Worm (Caenorhabditis elegans) whole organism, L1 larva: ENCODE results near the gene eas-1.

Experiments
- C34B4.2 ChIP-seq: sonication (generic microtip); optimal IDR thresholded peaks from 2 replicates; lab custom pipeline; 2017; ENCODE audit warnings: mild to moderate bottlenecking, missing genetic modification characterization, missing compliant biosample characterization
- aha-1 ChIP-seq: fragments of 150-350 bp; optimal IDR thresholded peaks from 2 replicates; lab custom pipeline; 2014; ENCODE audit warnings: missing biosample characterization, missing genetic modification characterization
- alr-1 ChIP-seq: fragments of 200-800 bp; sonication (Bioruptor generic); optimal IDR thresholded peaks from 2 replicates; lab custom pipeline; 2018; ENCODE audit warnings: borderline replicate concordance, mild to moderate bottlenecking, missing genetic modification characterization, missing compliant biosample characterization
- ceh-82 ChIP-seq, 3 experiments: fragments of 150-350 bp in 1 of 3; sonication (generic microtip) in 2 of 3; optimal IDR thresholded peaks; 2 replicates each; lab custom pipeline; 2014 to 2017; ENCODE audit warnings: missing biosample characterization in 3 of 3, missing genetic modification characterization in 3 of 3
- ceh-88 ChIP-seq: fragments of 200-800 bp; sonication (Bioruptor generic); IDR thresholded peaks from 2 replicates; pipeline ENCODE4 v1.3.6; 2022; ENCODE audit warnings: missing genetic modification characterization, missing compliant biosample characterization
- ceh-90 ChIP-seq: sonication (generic microtip); optimal IDR thresholded peaks from 2 replicates; lab custom pipeline; 2016; ENCODE audit warnings: missing genetic modification characterization, missing compliant biosample characterization
- dpl-1 ChIP-seq, 3 experiments: fragments of 150-350 bp in 2 of 3; sonication (generic microtip) in 1 of 3; optimal IDR thresholded peaks; 2 replicates each; lab custom pipeline; 2014 to 2017; ENCODE audit warnings: missing biosample characterization in 3 of 3, missing genetic modification characterization in 3 of 3, missing genetic modification reagents in 3 of 3
- dsc-1 ChIP-seq: sonication (generic microtip); optimal IDR thresholded peaks from 2 replicates; lab custom pipeline; 2016; ENCODE audit warnings: mild to moderate bottlenecking, missing genetic modification characterization, missing compliant biosample characterization
- efl-1 ChIP-seq, 4 experiments: fragments of 150-350 bp; optimal IDR thresholded peaks in 3 of 4; peaks in 1 of 4; 1 replicate in 1 of 4; 2 replicates in 3 of 4; lab custom pipeline; 2014; ENCODE audit warnings: missing biosample characterization in 2 of 4, missing genetic modification characterization in 2 of 4, missing genetic modification reagents in 2 of 4
- efl-3 ChIP-seq: fragments of 200-800 bp; sonication (Bioruptor generic); optimal IDR thresholded peaks from 2 replicates; lab custom pipeline; 2018; ENCODE audit warnings: mild to moderate bottlenecking, missing genetic modification characterization, missing compliant biosample characterization
- egl-27 ChIP-seq, 2 experiments: fragments of 150-350 bp in 1 of 2; sonication (generic microtip); optimal IDR thresholded peaks; 3 replicates each; lab custom pipeline; 2017 to 2018; ENCODE audit warnings: missing biosample characterization in 2 of 2, missing genetic modification characterization in 2 of 2, missing genetic modification reagents in 2 of 2
- elt-3 ChIP-seq, 6 experiments: fragments of 150-350 bp in 1 of 6; sonication (generic microtip); optimal IDR thresholded peaks; 2 replicates each; lab custom pipeline; 2017 to 2018; ENCODE audit warnings: missing biosample characterization in 6 of 6, missing genetic modification characterization in 6 of 6, inconsistent platforms in 1 of 6
- hlh-17 ChIP-seq: fragments of 200-800 bp; sonication (Bioruptor generic); optimal IDR thresholded peaks from 2 replicates; lab custom pipeline; 2018; ENCODE audit warnings: missing genetic modification characterization, mild to moderate bottlenecking, missing compliant biosample characterization, moderate library complexity, borderline replicate concordance
- irx-1 ChIP-seq: sonication (generic microtip); optimal IDR thresholded peaks from 2 replicates; lab custom pipeline; 2016; ENCODE audit warnings: missing genetic modification characterization, missing compliant biosample characterization
- isw-1 ChIP-seq: fragments of 200-800 bp; sonication (Bioruptor generic); IDR thresholded peaks from 2 replicates; pipeline ENCODE4 v1.3.6; 2022; ENCODE audit warnings: missing genetic modification characterization, missing compliant biosample characterization
- jun-1 ChIP-seq: fragments of 150-350 bp; optimal IDR thresholded peaks from 2 replicates; lab custom pipeline; 2014; ENCODE audit warnings: missing biosample characterization, missing genetic modification reagents, missing genetic modification characterization
- lin-13 ChIP-seq: fragments of 150-350 bp; optimal IDR thresholded peaks from 2 replicates; lab custom pipeline; 2014; ENCODE audit warnings: missing biosample characterization, missing genetic modification reagents, missing genetic modification characterization
- lin-14 ChIP-seq: fragments of 200-800 bp; sonication (Bioruptor generic); optimal IDR thresholded peaks from 2 replicates; lab custom pipeline; 2018; ENCODE audit warnings: mild to moderate bottlenecking, missing genetic modification characterization, moderate library complexity, missing compliant biosample characterization
- lin-39 ChIP-seq: fragments of 150-350 bp; optimal IDR thresholded peaks from 2 replicates; lab custom pipeline; 2014; ENCODE audit warnings: missing biosample characterization, missing genetic modification reagents, missing genetic modification characterization
- lir-3 ChIP-seq: sonication (generic microtip); optimal IDR thresholded peaks from 2 replicates; lab custom pipeline; 2016; ENCODE audit warnings: mild to moderate bottlenecking, missing genetic modification characterization, moderate library complexity, missing compliant biosample characterization; ENCODE audit not compliant: poor library complexity
- lsy-2 ChIP-seq, 2 experiments: fragments of 150-350 bp; optimal IDR thresholded peaks; 2 replicates each; lab custom pipeline; 2014; ENCODE audit warnings: missing biosample characterization in 2 of 2, missing genetic modification characterization in 2 of 2
- mdl-1 ChIP-seq, 2 experiments: fragments of 150-350 bp; optimal IDR thresholded peaks; 2 replicates each; lab custom pipeline; 2014 to 2017; ENCODE audit warnings: missing biosample characterization in 2 of 2, missing genetic modification characterization in 2 of 2, inconsistent platforms in 1 of 2
- mep-1 ChIP-seq: fragments of 150-350 bp; optimal IDR thresholded peaks from 2 replicates; lab custom pipeline; 2014; ENCODE audit warnings: missing biosample characterization, missing genetic modification characterization
- nhr-19 ChIP-seq: fragments of 200-800 bp; sonication (Bioruptor generic); conservative IDR thresholded peaks from 2 replicates; pipeline ENCODE4 v1.3.6; 2022; ENCODE audit warnings: missing genetic modification characterization, missing compliant biosample characterization
- nhr-20 ChIP-seq: sonication (generic microtip); optimal IDR thresholded peaks from 2 replicates; lab custom pipeline; 2016; ENCODE audit warnings: mild to moderate bottlenecking, missing genetic modification characterization, missing compliant biosample characterization
- nhr-237 ChIP-seq: fragments of 150-350 bp; optimal IDR thresholded peaks from 2 replicates; lab custom pipeline; 2014; ENCODE audit warnings: missing biosample characterization, missing genetic modification characterization
- nhr-47 ChIP-seq: sonication (generic microtip); optimal IDR thresholded peaks from 2 replicates; lab custom pipeline; 2016; ENCODE audit warnings: mild to moderate bottlenecking, missing genetic modification characterization, moderate library complexity, missing compliant biosample characterization
- nhr-71 ChIP-seq: sonication (generic microtip); optimal IDR thresholded peaks from 2 replicates; lab custom pipeline; 2016; ENCODE audit warnings: mild to moderate bottlenecking, missing genetic modification characterization, moderate library complexity, missing compliant biosample characterization
- nhr-76 ChIP-seq: sonication (generic microtip); optimal IDR thresholded peaks from 2 replicates; lab custom pipeline; 2017; ENCODE audit warnings: missing biosample characterization, missing genetic modification characterization
- nhr-85 ChIP-seq: sonication (generic microtip); peaks from one replicate; lab custom pipeline; 2016; ENCODE audit warnings: missing genetic modification characterization, inconsistent platforms, missing compliant biosample characterization
- pag-3 ChIP-seq: sonication (generic microtip); optimal IDR thresholded peaks from 2 replicates; lab custom pipeline; 2017; ENCODE audit warnings: missing genetic modification characterization, mild to moderate bottlenecking, missing compliant biosample characterization, antibody characterized with exemption, borderline replicate concordance; ENCODE audit not compliant: insufficient read depth
- rnt-1 ChIP-seq: sonication (generic microtip); optimal IDR thresholded peaks from 2 replicates; lab custom pipeline; 2016; ENCODE audit warnings: mild to moderate bottlenecking, missing genetic modification characterization, moderate library complexity, missing compliant biosample characterization
- snpc-4 ChIP-seq: fragments of 150-350 bp; optimal IDR thresholded peaks from 2 replicates; lab custom pipeline; 2014; ENCODE audit warnings: missing biosample characterization, missing genetic modification characterization
- sox-4 ChIP-seq: sonication (generic microtip); optimal IDR thresholded peaks from 2 replicates; lab custom pipeline; 2016; ENCODE audit warnings: missing genetic modification characterization, missing compliant biosample characterization
- sptf-1 ChIP-seq: fragments of 150-350 bp; optimal IDR thresholded peaks from 2 replicates; lab custom pipeline; 2014; ENCODE audit warnings: missing biosample characterization, missing genetic modification characterization
- sup-37 ChIP-seq: fragments of 200-800 bp; sonication (Bioruptor generic); optimal IDR thresholded peaks from 2 replicates; lab custom pipeline; 2018; ENCODE audit warnings: mild to moderate bottlenecking, missing genetic modification characterization, missing compliant biosample characterization
- tbx-2 ChIP-seq: sonication (generic microtip); optimal IDR thresholded peaks from 2 replicates; lab custom pipeline; 2016; ENCODE audit warnings: missing genetic modification characterization, missing compliant biosample characterization
- unc-30 ChIP-seq: sonication (generic microtip); optimal IDR thresholded peaks from 2 replicates; lab custom pipeline; 2017; ENCODE audit warnings: missing biosample characterization, missing genetic modification characterization
- unc-86 ChIP-seq: sonication (generic microtip); optimal IDR thresholded peaks from 2 replicates; lab custom pipeline; 2016; ENCODE audit warnings: missing genetic modification characterization, missing compliant biosample characterization
- vab-15 ChIP-seq: sonication (generic microtip); optimal IDR thresholded peaks from 2 replicates; lab custom pipeline; 2017; ENCODE audit warnings: missing genotype, mild to moderate bottlenecking, missing genetic modification characterization, missing compliant biosample characterization
- xbp-1 ChIP-seq: sonication (generic microtip); optimal IDR thresholded peaks from 2 replicates; lab custom pipeline; 2016; ENCODE audit warnings: missing genetic modification characterization, missing compliant biosample characterization
- zag-1 ChIP-seq: fragments of 150-350 bp; optimal IDR thresholded peaks from 2 replicates; lab custom pipeline; 2014; ENCODE audit warnings: missing biosample characterization, missing genetic modification characterization

Gene eas-1

ce11 chrII:4728687-4729086 is 11.5 kb upstream of the eas-1 start (continued):
- TF ChIP-seq efl-1 (optimal IDR thresholded peaks at IDR 0.05; lab: Kevin White, UChicago) (peak in 1 of 2 experiments; percentile 7), efl-1 (GFP tag; optimal IDR thresholded peaks at IDR 0.05 in 1 of 2; lab: Kevin White, UChicago) (peak in 1 of 2 experiments; percentile 85), unc-30 (tag; lab: Kevin White, UChicago) (no peak), ceh-88 (GFP tag; lab: Robert Waterston, UW) (no peak), nhr-71 (tag; lab: Kevin White, UChicago) (peak; percentile 55), xbp-1 (tag; lab: Kevin White, UChicago) (no peak), mdl-1 (tag; optimal IDR thresholded peaks at IDR 0.05; lab: Kevin White, UChicago) (no peak), sptf-1 (tag; lab: Kevin White, UChicago) (no peak), mep-1 (tag; lab: Kevin White, UChicago) (peak; percentile 3), nhr-47 (tag; lab: Kevin White, UChicago) (no peak), nhr-76 (tag; lab: Kevin White, UChicago) (no peak), elt-3 (tag; optimal IDR thresholded peaks at IDR 0.05; lab: Kevin White, UChicago) (peak in 4 of 6 experiments; percentile 4 to 71 (median 39)), unc-86 (tag; lab: Kevin White, UChicago) (no peak), dpl-1 (GFP tag; optimal IDR thresholded peaks at IDR 0.05; lab: Kevin White, UChicago) (no peak), ceh-82 (tag; optimal IDR thresholded peaks at IDR 0.05; lab: Kevin White, UChicago) (no peak), hlh-17 (GFP tag; lab: Kevin White, UChicago) (no peak), C34B4.2 (tag; lab: Kevin White, UChicago) (no peak), dsc-1 (tag; lab: Kevin White, UChicago) (no peak), pag-3 (tag; lab: Kevin White, UChicago) (no peak), lin-13 (GFP tag; lab: Kevin White, UChicago) (no peak), lin-39 (tag; lab: Kevin White, UChicago) (no peak), egl-27 (tag; optimal IDR thresholded peaks at IDR 0.05; lab: Kevin White, UChicago) (no peak), isw-1 (GFP tag; lab: Robert Waterston, UW) (no peak), sup-37 (GFP tag; lab: Kevin White, UChicago) (no peak), tbx-2 (no peak), vab-15 (no peak), rnt-1 (peak; percentile 44), aha-1 (tag; lab: Kevin White, UChicago) (no peak), lin-14 (peak; percentile 82), nhr-19 (GFP tag; lab: Robert Waterston, UW) (no peak), lir-3 (tag; lab: Kevin White, UChicago) (no peak), sox-4 (tag; lab: Kevin White, UChicago) (no peak), nhr-85 (tag; lab: Kevin White, UChicago) (no peak), ceh-90 (tag; lab: Kevin White, UChicago) (no peak), zag-1 (tag; lab: Kevin White, UChicago) (no peak), nhr-237 (tag; lab: Kevin White, UChicago) (no peak), lsy-2 (tag; optimal IDR thresholded peaks at IDR 0.05; lab: Kevin White, UChicago) (peak in 1 of 2 experiments; percentile 38), jun-1 (tag; lab: Kevin White, UChicago) (no peak), snpc-4 (tag; lab: Kevin White, UChicago) (no peak), alr-1 (tag; lab: Kevin White, UChicago) (no peak), nhr-20 (peak; percentile 29), efl-3 (GFP tag; lab: Kevin White, UChicago) (no peak), irx-1 (tag; lab: Kevin White, UChicago) (no peak)
